Worm (Caenorhabditis elegans): ENCODE measurements around the gene srt-39.

- TF ChIP-seq egl-27 (tag; optimal IDR thresholded peaks at IDR 0.05) (no peak), nhr-28 (tag; optimal IDR thresholded peaks at IDR 0.05) (no peak), mdl-1 (tag; optimal IDR thresholded peaks at IDR 0.05) (no peak), ceh-82 (tag; optimal IDR thresholded peaks at IDR 0.05) (no peak), egl-5 (tag; optimal IDR thresholded peaks at IDR 0.05) (no peak), nhr-12 (tag; optimal IDR thresholded peaks at IDR 0.05) (no peak), unc-62 (GFP tag; optimal IDR thresholded peaks at IDR 0.05) (peak; percentile 53), nhr-76 (tag; optimal IDR thresholded peaks at IDR 0.05) (no peak), ama-1 (optimal IDR thresholded peaks at IDR 0.05) (no peak), R02D3.7 (tag; optimal IDR thresholded peaks at IDR 0.05) (no peak), elt-2 (tag; optimal IDR thresholded peaks at IDR 0.05) (no peak)
Observed at ce11 chrV:12530129-12530528, 45.4 kb downstream of the srt-39 start.
